Fruit fly (Drosophila melanogaster): ENCODE measurements around the gene CG13692.

CG13692 gene

DNA sequence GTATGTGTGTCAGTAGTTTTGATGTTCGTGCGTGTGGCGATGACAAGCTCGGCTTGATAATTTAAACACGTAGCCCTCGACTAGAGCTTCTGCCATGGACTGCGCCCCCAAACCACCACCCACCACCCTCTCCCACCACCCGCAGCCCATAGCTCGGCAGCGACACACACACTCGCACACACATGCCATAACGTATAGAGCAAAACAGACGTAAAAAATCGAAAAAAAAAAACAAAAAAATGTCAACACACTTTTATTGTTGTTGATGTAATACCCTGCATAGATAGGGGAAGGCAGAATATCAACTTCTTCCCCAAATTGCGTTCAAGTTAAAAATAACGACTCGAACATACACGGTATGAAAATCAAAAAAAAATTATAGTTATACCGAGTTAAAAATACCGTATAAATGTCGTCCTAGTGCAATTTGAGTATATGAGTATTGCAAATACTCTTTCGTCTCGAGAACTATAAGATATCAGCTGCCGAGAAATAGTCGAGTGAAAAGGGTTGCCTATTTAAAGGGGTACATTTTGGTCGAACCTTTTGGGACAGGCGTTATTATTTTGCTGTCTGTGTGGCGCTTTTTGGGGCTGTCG lies 48.9 kb downstream of the CG13692 start (continued):
- TF ChIP-seq CG15479 (GFP tag; optimal IDR thresholded peaks at IDR 0.05) (no peak), CG9797 (GFP tag; optimal IDR thresholded peaks at IDR 0.05) (no peak), Hsf (GFP tag; optimal IDR thresholded peaks at IDR 0.05) (peak; percentile 83), CG12942 (GFP tag; optimal IDR thresholded peaks at IDR 0.05) (peak; percentile 60), sqz (GFP tag; optimal IDR thresholded peaks at IDR 0.05) (peak; percentile 82), CG17328 (GFP tag; IDR thresholded peaks at IDR 0.05) (peak; percentile 77), grn (GFP tag; optimal IDR thresholded peaks at IDR 0.05) (no peak), CG10321 (GFP tag; IDR thresholded peaks at IDR 0.05) (peak; percentile 18; the same call in 1 of the 2 replicates), CG16815 (GFP tag; optimal IDR thresholded peaks at IDR 0.05) (peak; percentile 57), kni (GFP tag; optimal IDR thresholded peaks at IDR 0.05) (peak; percentile 82), p53 (GFP tag; optimal IDR thresholded peaks at IDR 0.05) (peak; percentile 42), ci (GFP tag; IDR thresholded peaks at IDR 0.05) (peak; percentile 71), fru (optimal IDR thresholded peaks at IDR 0.05) (no peak), Myb (GFP tag; optimal IDR thresholded peaks at IDR 0.05) (peak; percentile 71), trh (GFP tag; optimal IDR thresholded peaks at IDR 0.05) (no peak), dmrt11E (tag; optimal IDR thresholded peaks at IDR 0.05) (no peak), Elba2 (GFP tag; optimal IDR thresholded peaks at IDR 0.05) (no peak), CG11723 (GFP tag; optimal IDR thresholded peaks at IDR 0.05) (peak; percentile 17), CG18262 (tag; optimal IDR thresholded peaks at IDR 0.05) (peak; percentile 54), chm (GFP tag; IDR thresholded peaks at IDR 0.05) (0 out of 2 replicates have a peak, but pooled peaks have one; percentile 12), HLHmδ (GFP tag; optimal IDR thresholded peaks at IDR 0.05) (no peak), CG15269 (tag; optimal IDR thresholded peaks at IDR 0.05) (peak; percentile 84), Nf-YC (tag; optimal IDR thresholded peaks at IDR 0.05) (peak; percentile 49), CG15696 (tag; optimal IDR thresholded peaks at IDR 0.05) (no peak), Max (GFP tag; optimal IDR thresholded peaks at IDR 0.05) (peak; percentile 68), Mes4 (GFP tag; optimal IDR thresholded peaks at IDR 0.05) (peak; percentile 83), Dek (tag; optimal IDR thresholded peaks at IDR 0.05) (peak; percentile 77), H2.0 (GFP tag; IDR thresholded peaks at IDR 0.05) (peak; percentile 72), NK7.1 (GFP tag; optimal IDR thresholded peaks at IDR 0.05) (peak; percentile 79), mld (GFP tag; IDR thresholded peaks at IDR 0.05; ENCODE audit: partially characterized antibody) (no peak), CG6813 (GFP tag; optimal IDR thresholded peaks at IDR 0.05) (peak; percentile 78), nom (GFP tag; optimal IDR thresholded peaks at IDR 0.05) (peak; percentile 86), emc (GFP tag; optimal IDR thresholded peaks at IDR 0.05) (peak; percentile 39), CG8290 (GFP tag; optimal IDR thresholded peaks at IDR 0.05) (no peak), CG8290 (tag; optimal IDR thresholded peaks at IDR 0.05) (no peak), CG32532 (GFP tag; IDR thresholded peaks at IDR 0.05) (peak; percentile 59; the same call in 1 of the 2 replicates), CoRest (tag; optimal IDR thresholded peaks at IDR 0.05) (peak; percentile 79), CG17612 (GFP tag; IDR thresholded peaks at IDR 0.05) (peak; percentile 52; the same call in 1 of the 2 replicates), CG1602 (GFP tag; optimal IDR thresholded peaks at IDR 0.05) (peak; percentile 62), shn (GFP tag; optimal IDR thresholded peaks at IDR 0.05) (peak; percentile 88), dmrt99B (tag; optimal IDR thresholded peaks at IDR 0.05) (peak; percentile 83), CG12104 (GFP tag; optimal IDR thresholded peaks at IDR 0.05) (peak; percentile 58), ttk (GFP tag; IDR thresholded peaks at IDR 0.05) (peak; percentile 70; the same call in 1 of the 2 replicates), sr (GFP tag; IDR thresholded peaks at IDR 0.05) (no peak), H15 (GFP tag; IDR thresholded peaks at IDR 0.05) (peak; percentile 74), phol (tag; optimal IDR thresholded peaks at IDR 0.05) (peak; percentile 79), cas (GFP tag; IDR thresholded peaks at IDR 0.05) (no peak), Lpt (GFP tag; optimal IDR thresholded peaks at IDR 0.05) (no peak), gfzf (GFP tag; optimal IDR thresholded peaks at IDR 0.05) (no peak), CG10267 (tag; optimal IDR thresholded peaks at IDR 0.05) (peak; percentile 4), Adf1 (GFP tag; IDR thresholded peaks at IDR 0.05) (no peak; the same call in 1 of the 2 replicates)

All from whole organism, embryonic.